Worm (Caenorhabditis elegans): ENCODE measurements around the gene F59B2.3.
A peak's percentile ranks its signal among the peaks of the same experiment; 100 is the strongest.

F59B2.3 gene

DNA sequence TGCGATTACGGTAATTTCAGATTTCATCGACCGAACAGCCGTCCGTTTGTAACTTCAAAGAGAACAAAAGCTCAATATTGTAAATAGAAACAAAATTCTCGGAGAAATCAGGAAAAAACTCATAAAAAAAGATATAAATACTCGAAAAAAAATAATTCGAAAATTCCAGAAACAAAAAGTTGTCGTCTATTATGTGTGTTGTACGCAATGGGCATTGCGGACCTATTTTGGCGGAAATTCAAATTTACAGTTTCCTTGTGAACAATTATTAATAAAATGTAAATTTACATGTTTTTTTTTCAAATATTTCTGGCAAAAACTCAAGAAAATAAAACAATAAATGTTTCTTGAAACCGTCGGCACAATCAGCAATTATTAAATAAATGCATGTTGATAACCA, 14.1 kb downstream of the F59B2.3 start:
- TF ChIP-seq nhr-11 (tag; optimal IDR thresholded peaks at IDR 0.05) (no peak), nfya-1 (tag; optimal IDR thresholded peaks at IDR 0.05; ENCODE audit: insufficient read depth) (no peak), mml-1 (tag; optimal IDR thresholded peaks at IDR 0.05) (no peak)

ce11 chrIII:8984960-8985359, 14.6 kb downstream of the F59B2.3 start:
- TF ChIP-seq ceh-82 (tag; optimal IDR thresholded peaks at IDR 0.05) (no peak), nhr-28 (tag; optimal IDR thresholded peaks at IDR 0.05) (no peak), mdl-1 (tag; optimal IDR thresholded peaks at IDR 0.05) (no peak), egl-5 (tag; optimal IDR thresholded peaks at IDR 0.05) (peak; percentile 86), pqm-1 (tag; optimal IDR thresholded peaks at IDR 0.05) (no peak), ama-1 (optimal IDR thresholded peaks at IDR 0.05) (no peak), eor-1 (tag; optimal IDR thresholded peaks at IDR 0.05) (no peak), egl-27 (tag; optimal IDR thresholded peaks at IDR 0.05) (no peak), ceh-28 (tag; optimal IDR thresholded peaks at IDR 0.05) (no peak), unc-39 (tag; optimal IDR thresholded peaks at IDR 0.05) (no peak), nhr-77 (tag; optimal IDR thresholded peaks at IDR 0.05) (no peak), daf-12 (tag; optimal IDR thresholded peaks at IDR 0.05) (no peak), zag-1 (tag; optimal IDR thresholded peaks at IDR 0.05) (no peak), nhr-12 (tag; optimal IDR thresholded peaks at IDR 0.05) (no peak), lin-15B (tag; optimal IDR thresholded peaks at IDR 0.05) (peak; percentile 32), R02D3.7 (tag; optimal IDR thresholded peaks at IDR 0.05) (peak; percentile 2), aly-2 (tag; optimal IDR thresholded peaks at IDR 0.05) (no peak), nhr-76 (tag; optimal IDR thresholded peaks at IDR 0.05) (no peak), fos-1 (tag; optimal IDR thresholded peaks at IDR 0.05) (no peak), elt-1 (tag; optimal IDR thresholded peaks at IDR 0.05) (no peak), tbx-2 (tag; optimal IDR thresholded peaks at IDR 0.05) (peak; percentile 9), skn-1 (tag; optimal IDR thresholded peaks at IDR 0.05) (no peak), nhr-67 (tag; optimal IDR thresholded peaks at IDR 0.05) (no peak), mml-1 (tag; optimal IDR thresholded peaks at IDR 0.05) (no peak), ztf-4 (tag; optimal IDR thresholded peaks at IDR 0.05) (no peak), fkh-2 (tag; optimal IDR thresholded peaks at IDR 0.05) (no peak), nhr-11 (tag; optimal IDR thresholded peaks at IDR 0.05) (no peak), elt-2 (tag; optimal IDR thresholded peaks at IDR 0.05) (peak; percentile 31), nhr-43 (tag; optimal IDR thresholded peaks at IDR 0.05; ENCODE audit: poor library complexity, severe bottlenecking) (no peak), hmg-11 (tag; optimal IDR thresholded peaks at IDR 0.05) (peak; percentile 39), nhr-237 (tag; optimal IDR thresholded peaks at IDR 0.05) (no peak), lin-39 (tag; optimal IDR thresholded peaks at IDR 0.05) (peak; percentile 61), jun-1 (tag; optimal IDR thresholded peaks at IDR 0.05) (peak; percentile 38), nhr-23 (tag; optimal IDR thresholded peaks at IDR 0.05) (peak; percentile 40), snpc-4 (tag; optimal IDR thresholded peaks at IDR 0.05) (peak; percentile 46), ztf-11 (tag; optimal IDR thresholded peaks at IDR 0.05) (no peak), lsy-12 (tag; optimal IDR thresholded peaks at IDR 0.05) (peak; percentile 11), ceh-16 (tag; optimal IDR thresholded peaks at IDR 0.05) (no peak), unc-62 (GFP tag; optimal IDR thresholded peaks at IDR 0.05) (no peak), nfya-1 (tag; optimal IDR thresholded peaks at IDR 0.05; ENCODE audit: insufficient read depth) (peak; percentile 85), nhr-25 (tag; optimal IDR thresholded peaks at IDR 0.05) (peak; percentile 54), ZK546.5 (tag; optimal IDR thresholded peaks at IDR 0.05) (no peak), sea-2 (GFP tag; optimal IDR thresholded peaks at IDR 0.05) (no peak), pha-4 (tag; optimal IDR thresholded peaks at IDR 0.05) (peak; percentile 74), elt-3 (tag; optimal IDR thresholded peaks at IDR 0.05) (no peak), fkh-10 (GFP tag; optimal IDR thresholded peaks at IDR 0.05) (peak; percentile 7)

Data from whole organism, L3 larva.